Fruit fly (Drosophila melanogaster) whole organism, embryonic: ENCODE data around the gene CG10298.
A peak's percentile ranks its signal among the peaks of the same experiment; 100 is the strongest.

Source experiments
- Asciz ChIP-seq: fragments of 200-800 bp; sonication (Bioruptor generic); optimal IDR thresholded peaks from 2 replicates; lab custom pipeline; 2017; ENCODE audit warnings: missing biosample characterization, mild to moderate bottlenecking, missing genetic modification characterization, missing genetic modification reagents
- Bdp1 ChIP-seq: fragments of 200-800 bp; sonication (Bioruptor generic); optimal IDR thresholded peaks from 3 replicates; lab custom pipeline; 2016; ENCODE audit warnings: missing biosample characterization, missing genetic modification characterization
- CG10209 ChIP-seq: fragments of 200-800 bp; sonication (Bioruptor generic); optimal IDR thresholded peaks from 3 replicates; lab custom pipeline; 2017; ENCODE audit warnings: missing biosample characterization, mild to moderate bottlenecking, missing genetic modification characterization, missing genetic modification reagents
- CG10462 ChIP-seq: fragments of 200-800 bp; sonication (Bioruptor generic); optimal IDR thresholded peaks from 2 replicates; lab custom pipeline; 2016; ENCODE audit warnings: missing biosample characterization, missing genetic modification characterization
- CG14860 ChIP-seq: fragments of 200-800 bp; sonication (Bioruptor generic); IDR thresholded peaks from 3 replicates; pipeline ENCODE4 v1.3.6; 2022; ENCODE audit warnings: missing biosample characterization, missing genetic modification characterization; ENCODE audit not compliant: partially characterized antibody
- CG15479 ChIP-seq: fragments of 200-800 bp; sonication (Bioruptor generic); optimal IDR thresholded peaks from 3 replicates; lab custom pipeline; 2019; ENCODE audit warnings: missing biosample characterization, mild to moderate bottlenecking, missing genetic modification characterization, moderate library complexity
- CG15696 ChIP-seq: fragments of 200-800 bp; sonication (Bioruptor generic); optimal IDR thresholded peaks from 2 replicates; lab custom pipeline; 2019; ENCODE audit warnings: missing biosample characterization, mild to moderate bottlenecking, missing genetic modification characterization, moderate library complexity
- CG16863 ChIP-seq: fragments of 200-800 bp; sonication (Bioruptor generic); optimal IDR thresholded peaks from 3 replicates; lab custom pipeline; 2016; ENCODE audit warnings: missing biosample characterization, missing genetic modification characterization
- CG17612 ChIP-seq: fragments of 200-800 bp; sonication (Bioruptor generic); IDR thresholded peaks from 2 replicates; pipeline ENCODE4 v1.3.6; 2022; ENCODE audit warnings: missing biosample characterization, missing genetic modification characterization
- CG2116 ChIP-seq: fragments of 200-800 bp; sonication (Bioruptor generic); optimal IDR thresholded peaks from 3 replicates; lab custom pipeline; 2018; ENCODE audit warnings: missing biosample characterization, mild to moderate bottlenecking, missing genetic modification characterization
- CG31224 ChIP-seq: fragments of 200-800 bp; sonication (Bioruptor generic); IDR thresholded peaks from 2 replicates; pipeline ENCODE4 v1.3.6; 2022; ENCODE audit warnings: missing biosample characterization, missing genetic modification characterization
- CG31365 ChIP-seq: fragments of 200-800 bp; sonication (Bioruptor generic); optimal IDR thresholded peaks from 2 replicates; lab custom pipeline; 2018; ENCODE audit warnings: missing biosample characterization, mild to moderate bottlenecking, missing genetic modification characterization
- CG31388 ChIP-seq: fragments of 200-800 bp; sonication (Bioruptor generic); optimal IDR thresholded peaks from 2 replicates; lab custom pipeline; 2016; ENCODE audit warnings: missing biosample characterization, missing genetic modification characterization
- CG3407 ChIP-seq: fragments of 200-800 bp; sonication (Bioruptor generic); optimal IDR thresholded peaks from 2 replicates; lab custom pipeline; 2018; ENCODE audit warnings: missing biosample characterization, mild to moderate bottlenecking, missing genetic modification characterization
- CG42726 ChIP-seq: fragments of 200-800 bp; sonication (Bioruptor generic); IDR thresholded peaks from 2 replicates; pipeline ENCODE4 v1.3.6; 2022; ENCODE audit warnings: missing biosample characterization, missing genetic modification characterization; ENCODE audit not compliant: partially characterized antibody
- CG5953 ChIP-seq: fragments of 200-800 bp; sonication (Bioruptor generic); IDR thresholded peaks from 2 replicates; pipeline ENCODE4 v1.3.6; 2022; ENCODE audit warnings: missing biosample characterization, missing genetic modification characterization
- CG6689 ChIP-seq: fragments of 200-800 bp; sonication (Bioruptor generic); IDR thresholded peaks from 2 replicates; pipeline ENCODE4 v1.3.6; 2022; ENCODE audit warnings: missing biosample characterization, missing genetic modification characterization
- CG6854 ChIP-seq: fragments of 200-800 bp; sonication (Bioruptor generic); optimal IDR thresholded peaks from 3 replicates; lab custom pipeline; 2017; ENCODE audit warnings: missing biosample characterization, mild to moderate bottlenecking, missing genetic modification characterization
- CG8281 ChIP-seq: fragments of 200-800 bp; sonication (Bioruptor generic); optimal IDR thresholded peaks from 2 replicates; lab custom pipeline; 2018; ENCODE audit warnings: missing biosample characterization, mild to moderate bottlenecking, missing genetic modification characterization, moderate library complexity
- CG8944 ChIP-seq: fragments of 200-800 bp; sonication (Bioruptor generic); optimal IDR thresholded peaks from 3 replicates; lab custom pipeline; 2016; ENCODE audit warnings: missing biosample characterization, missing genetic modification characterization
- Dad ChIP-seq: fragments of 200-800 bp; sonication (Bioruptor generic); optimal IDR thresholded peaks from 3 replicates; lab custom pipeline; 2016; ENCODE audit warnings: missing biosample characterization, missing genetic modification characterization
- Eip74EF ChIP-seq, 2 experiments: fragments of 200-800 bp in 1 of 2; fragments of >200 bp in 1 of 2; sonication (Bioruptor generic) in 1 of 2; optimal IDR thresholded peaks; 2 replicates each; lab custom pipeline; 2017 to 2019; ENCODE audit warnings: missing biosample characterization in 2 of 2, missing genetic modification characterization in 2 of 2, mild to moderate bottlenecking in 1 of 2, moderate library complexity in 1 of 2
- Hr39 ChIP-seq: fragments of >200 bp; optimal IDR thresholded peaks from 2 replicates; lab custom pipeline; 2017
- Hr51 ChIP-seq, 2 experiments: fragments of 200-800 bp; sonication (Bioruptor generic); optimal IDR thresholded peaks; 2 replicates in 1 of 2; 3 replicates in 1 of 2; lab custom pipeline; 2016 to 2018; ENCODE audit warnings: missing biosample characterization in 2 of 2, missing genetic modification characterization in 2 of 2, mild to moderate bottlenecking in 1 of 2, moderate library complexity in 1 of 2
- Lim3 ChIP-seq: fragments of 200-800 bp; sonication (Bioruptor generic); IDR thresholded peaks from 2 replicates; pipeline ENCODE4 v1.3.6; 2022; ENCODE audit warnings: missing biosample characterization, missing genetic modification characterization
- Lpt ChIP-seq: fragments of >200 bp; optimal IDR thresholded peaks from 2 replicates; lab custom pipeline; 2018; ENCODE audit warnings: missing biosample characterization, missing genetic modification characterization
- MTF-1 ChIP-seq: fragments of 200-800 bp; sonication (Bioruptor generic); optimal IDR thresholded peaks from 2 replicates; lab custom pipeline; 2018; ENCODE audit warnings: missing biosample characterization, mild to moderate bottlenecking, missing genetic modification characterization, borderline replicate concordance
- Med ChIP-seq: fragments of 200-800 bp; sonication (Bioruptor generic); peaks from one replicate; lab custom pipeline; 2016; ENCODE audit warnings: missing biosample characterization, missing genetic modification characterization, mild to moderate bottlenecking, inconsistent platforms, moderate library complexity
- PHDP ChIP-seq: fragments of 200-800 bp; sonication (Bioruptor generic); optimal IDR thresholded peaks from 3 replicates; lab custom pipeline; 2018; ENCODE audit warnings: missing biosample characterization, mild to moderate bottlenecking, missing genetic modification characterization, moderate library complexity
- Ptx1 ChIP-seq: fragments of 200-800 bp; sonication (Bioruptor generic); IDR thresholded peaks from 2 replicates; pipeline ENCODE4 v1.3.6; 2022; ENCODE audit warnings: missing biosample characterization, missing genetic modification characterization
- Usf ChIP-seq: fragments of 200-800 bp; sonication (Bioruptor generic); optimal IDR thresholded peaks from 2 replicates; lab custom pipeline; 2017; ENCODE audit warnings: missing genotype, missing biosample characterization, missing genetic modification characterization
- aop ChIP-seq: fragments of 200-800 bp; sonication (Bioruptor generic); IDR thresholded peaks from 2 replicates; pipeline ENCODE4 v1.3.6; 2022; ENCODE audit warnings: missing biosample characterization, missing genetic modification characterization
- ash1 ChIP-seq: fragments of 200-800 bp; sonication (Bioruptor generic); optimal IDR thresholded peaks from 2 replicates; lab custom pipeline; 2018; ENCODE audit warnings: missing biosample characterization, mild to moderate bottlenecking, missing genetic modification characterization
- ato ChIP-seq: fragments of 200-800 bp; sonication (Bioruptor generic); IDR thresholded peaks from 2 replicates; pipeline ENCODE4 v1.3.6; 2022; ENCODE audit warnings: missing biosample characterization, missing genetic modification characterization; ENCODE audit not compliant: partially characterized antibody
- cas ChIP-seq: fragments of 200-800 bp; sonication (Bioruptor generic); IDR thresholded peaks from 2 replicates; pipeline ENCODE4 v1.3.6; 2022; ENCODE audit warnings: missing biosample characterization, missing genetic modification characterization
- chm ChIP-seq: fragments of 200-800 bp; sonication (Bioruptor generic); IDR thresholded peaks from 2 replicates; pipeline ENCODE4 v1.3.6; 2022; ENCODE audit warnings: missing biosample characterization, missing genetic modification characterization
- dm ChIP-seq: fragments of 200-800 bp; sonication (Bioruptor generic); optimal IDR thresholded peaks from 3 replicates; lab custom pipeline; 2016; ENCODE audit warnings: missing biosample characterization, missing genetic modification characterization
- grau ChIP-seq: fragments of 200-800 bp; optimal IDR thresholded peaks from 3 replicates; lab custom pipeline; 2019; ENCODE audit warnings: missing biosample characterization, mild to moderate bottlenecking, missing genetic modification characterization, moderate library complexity
- hbn ChIP-seq: fragments of 200-800 bp; sonication (Bioruptor generic); IDR thresholded peaks from 2 replicates; pipeline ENCODE4 v1.3.6; 2022; ENCODE audit warnings: missing biosample characterization, missing genetic modification characterization; ENCODE audit not compliant: partially characterized antibody
- kni ChIP-seq: fragments of 200-800 bp; sonication (Bioruptor generic); optimal IDR thresholded peaks from 3 replicates; lab custom pipeline; 2017; ENCODE audit warnings: mild to moderate bottlenecking, missing biosample characterization, missing genetic modification reagents, missing genetic modification characterization
- lab ChIP-seq: fragments of 200-800 bp; sonication (Bioruptor generic); optimal IDR thresholded peaks from 3 replicates; lab custom pipeline; 2017; ENCODE audit warnings: missing biosample characterization, missing genetic modification characterization, mild to moderate bottlenecking, moderate library complexity, missing genetic modification reagents
- nerfin-1 ChIP-seq: fragments of 200-800 bp; sonication (Bioruptor generic); optimal IDR thresholded peaks from 3 replicates; lab custom pipeline; 2019; ENCODE audit warnings: missing biosample characterization, mild to moderate bottlenecking, missing genetic modification characterization, moderate library complexity
- prd ChIP-seq, 3 experiments: fragments of >200 bp in 2 of 3; fragments of 200-800 bp in 1 of 3; sonication (Bioruptor generic) in 1 of 3; optimal IDR thresholded peaks in 2 of 3; IDR thresholded peaks in 1 of 3; 2 replicates in 2 of 3; 3 replicates in 1 of 3; pipeline versions ENCODE4 v1.3.6 to Lab custom; 2017 to 2022; ENCODE audit warnings: missing biosample characterization in 1 of 3, missing genetic modification characterization in 1 of 3
- pzg ChIP-seq: fragments of 200-800 bp; sonication (Bioruptor generic); optimal IDR thresholded peaks from 3 replicates; lab custom pipeline; 2018; ENCODE audit warnings: missing biosample characterization, mild to moderate bottlenecking, missing genetic modification characterization, moderate library complexity
- sisA ChIP-seq: fragments of 200-800 bp; sonication (Bioruptor generic); IDR thresholded peaks from 2 replicates; pipeline ENCODE4 v1.3.6; 2022; ENCODE audit warnings: missing biosample characterization, missing genetic modification characterization
- tin ChIP-seq: fragments of 200-800 bp; sonication (Bioruptor generic); optimal IDR thresholded peaks from 3 replicates; lab custom pipeline; 2016; ENCODE audit warnings: missing biosample characterization, missing genetic modification characterization
- tll ChIP-seq, 2 experiments: fragments of 200-800 bp in 1 of 2; fragments of >200 bp in 1 of 2; sonication (Bioruptor generic) in 1 of 2; optimal IDR thresholded peaks; 2 replicates each; lab custom pipeline; 2017 to 2019; ENCODE audit warnings: missing biosample characterization in 2 of 2, missing genetic modification characterization in 2 of 2, mild to moderate bottlenecking in 1 of 2, moderate library complexity in 1 of 2
- twi ChIP-seq: fragments of 200-800 bp; optimal IDR thresholded peaks from 2 replicates; lab custom pipeline; 2019; ENCODE audit warnings: missing biosample characterization, mild to moderate bottlenecking, missing genetic modification characterization, moderate library complexity
- wor ChIP-seq: fragments of 200-800 bp; sonication (Bioruptor generic); IDR thresholded peaks from 2 replicates; pipeline ENCODE4 v1.3.6; 2022; ENCODE audit warnings: missing biosample characterization, missing genetic modification characterization
- zf30C ChIP-seq: fragments of 200-800 bp; sonication (Bioruptor generic); optimal IDR thresholded peaks from 3 replicates; lab custom pipeline; 2018; ENCODE audit warnings: missing biosample characterization, mild to moderate bottlenecking, missing genetic modification characterization

The CG10298 gene

DNA sequence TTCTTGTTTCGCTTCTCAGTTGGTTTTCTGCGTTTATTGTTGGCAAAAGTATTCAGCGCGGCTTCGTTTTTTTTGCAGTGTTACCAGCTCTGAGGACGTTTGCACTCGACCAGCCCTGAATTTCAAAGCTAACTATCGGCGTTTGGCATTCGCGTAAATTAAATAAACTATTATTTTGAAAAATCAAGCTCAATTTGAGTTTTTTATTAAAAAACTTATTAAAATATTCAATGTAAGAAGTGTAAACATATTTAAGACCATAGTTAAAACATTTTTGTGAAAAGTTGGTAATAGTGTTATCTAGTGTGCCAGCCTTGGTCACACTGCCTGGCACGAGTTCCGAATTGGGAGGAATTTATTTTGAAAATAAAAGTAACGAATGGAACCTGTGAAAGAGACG lies 3.0 kb downstream of the CG10298 start, which contains the start of the genes SmD2 and CG18048 (continued):
- no peak for TF ChIP-seq Usf (GFP tag; lab: Kevin White, UChicago)
- no peak for TF ChIP-seq CG31388 (GFP tag; lab: Kevin White, UChicago)
- no peak for TF ChIP-seq Eip74EF (GFP tag; optimal IDR thresholded peaks at IDR 0.05; lab: Kevin White, UChicago)
- no peak for TF ChIP-seq CG17612 (GFP tag; lab: Robert Waterston, UW)
- no peak for TF ChIP-seq CG3407 (GFP tag; lab: Kevin White, UChicago)
- TF ChIP-seq Hr51 (GFP tag; optimal IDR thresholded peaks at IDR 0.05; lab: Kevin White, UChicago): no peak
- TF ChIP-seq Bdp1 (GFP tag; lab: Kevin White, UChicago): no peak
- TF ChIP-seq CG15696 (tag; lab: Kevin White, UChicago): no peak
- no peak for TF ChIP-seq PHDP
- peak; percentile 68 for TF ChIP-seq nerfin-1
- peak in 1 of 2 experiments; percentile 27 for TF ChIP-seq tll (GFP tag; optimal IDR thresholded peaks at IDR 0.05; lab: Kevin White, UChicago)
- no peak for TF ChIP-seq CG31365
- TF ChIP-seq CG6689 (GFP tag; lab: Robert Waterston, UW): no peak
- TF ChIP-seq CG5953 (GFP tag; lab: Robert Waterston, UW): no peak
- TF ChIP-seq Med (GFP tag; lab: Kevin White, UChicago): peak; percentile 10
- no peak for TF ChIP-seq twi
- no peak for TF ChIP-seq CG8281 (tag; lab: Kevin White, UChicago)
- no peak for TF ChIP-seq tin (GFP tag; lab: Kevin White, UChicago)
- TF ChIP-seq CG31224: no peak
- TF ChIP-seq hbn: peak; percentile 65
- TF ChIP-seq Hr39: no peak
- no peak for TF ChIP-seq MTF-1
- TF ChIP-seq grau (tag; lab: Kevin White, UChicago): peak; percentile 33
- no peak for TF ChIP-seq zf30C (GFP tag; lab: Kevin White, UChicago)
- 0 out of 3 replicates have a peak, but pooled peaks have one; percentile 52 for TF ChIP-seq CG14860
- TF ChIP-seq Ptx1 (GFP tag; lab: Robert Waterston, UW): no peak
- no peak for TF ChIP-seq Dad (GFP tag; lab: Kevin White, UChicago)
- no peak for TF ChIP-seq sisA (GFP tag; lab: Robert Waterston, UW)
- TF ChIP-seq chm: no peak
- TF ChIP-seq lab (GFP tag; lab: Kevin White, UChicago): no peak
- no peak for TF ChIP-seq kni
- TF ChIP-seq Lpt (GFP tag; lab: Kevin White, UChicago): no peak
- peak; percentile 69 for TF ChIP-seq pzg (GFP tag; lab: Kevin White, UChicago)
- no peak for TF ChIP-seq CG16863 (GFP tag; lab: Kevin White, UChicago)
- TF ChIP-seq ato (GFP tag; lab: Robert Waterston, UW): no peak
- no peak for TF ChIP-seq CG15479
- TF ChIP-seq Asciz (GFP tag; lab: Kevin White, UChicago): no peak
- TF ChIP-seq cas (GFP tag; lab: Robert Waterston, UW): no peak
- peak; percentile 39; the same call in 1 of the 2 replicates for TF ChIP-seq CG42726 (GFP tag; lab: Robert Waterston, UW)
- TF ChIP-seq CG10462: no peak
- TF ChIP-seq Lim3: no peak
- peak; percentile 59 for TF ChIP-seq CG2116 (GFP tag; lab: Kevin White, UChicago)
- no peak for TF ChIP-seq CG8944 (GFP tag; lab: Kevin White, UChicago)
- TF ChIP-seq ash1 (GFP tag; lab: Kevin White, UChicago): no peak
- TF ChIP-seq prd (optimal IDR thresholded peaks at IDR 0.05; lab: Kevin White, UChicago): no peak
- no peak for TF ChIP-seq prd (GFP tag; IDR thresholded peaks at IDR 0.05; lab: Robert Waterston, UW)
- TF ChIP-seq wor (GFP tag; lab: Robert Waterston, UW): no peak
- TF ChIP-seq dm: peak; percentile 68
- no peak for TF ChIP-seq aop (GFP tag; lab: Robert Waterston, UW)
- TF ChIP-seq CG6854 (GFP tag; lab: Kevin White, UChicago): no peak
- TF ChIP-seq CG10209 (GFP tag; lab: Kevin White, UChicago): no peak
